Worm (Caenorhabditis elegans): ENCODE measurements around the gene elf-1.
A peak's percentile ranks its signal among the peaks of the same experiment; 100 is the strongest.
"Not testable (repeated sequence)": the region's sequence is repeated elsewhere in the genome, so short reads cannot be mapped to it uniquely, and the experiment has no call there.

The elf-1 gene

DNA sequence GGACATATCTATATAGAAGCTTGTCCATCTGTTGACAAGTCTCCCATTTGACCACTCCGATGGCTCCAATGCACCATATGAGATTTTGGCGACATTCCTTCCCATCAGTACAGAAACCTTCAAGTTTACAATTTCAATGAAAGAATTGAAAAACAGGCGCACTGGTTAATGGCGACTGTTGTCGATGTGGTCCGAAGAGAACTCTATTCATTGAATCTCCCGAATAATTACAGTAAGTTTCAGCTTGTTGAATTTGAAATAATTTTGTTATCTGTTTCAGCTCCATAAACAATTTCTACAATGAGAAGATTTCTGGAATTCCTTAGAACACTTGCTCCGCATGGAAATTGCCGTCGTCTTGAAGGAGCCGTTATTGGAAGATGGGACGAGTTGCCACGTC, at the start of gene elf-1:
Gene elf-1 (plus strand): TSS at position 301 of the 400 bp plus-strand sequence.
- not testable (repeated sequence) for TF ChIP-seq unc-39 (tag; optimal IDR thresholded peaks at IDR 0.05); zip-11 (GFP tag; IDR thresholded peaks at IDR 0.05); ceh-44 (GFP tag; IDR thresholded peaks at IDR 0.05)

DNA sequence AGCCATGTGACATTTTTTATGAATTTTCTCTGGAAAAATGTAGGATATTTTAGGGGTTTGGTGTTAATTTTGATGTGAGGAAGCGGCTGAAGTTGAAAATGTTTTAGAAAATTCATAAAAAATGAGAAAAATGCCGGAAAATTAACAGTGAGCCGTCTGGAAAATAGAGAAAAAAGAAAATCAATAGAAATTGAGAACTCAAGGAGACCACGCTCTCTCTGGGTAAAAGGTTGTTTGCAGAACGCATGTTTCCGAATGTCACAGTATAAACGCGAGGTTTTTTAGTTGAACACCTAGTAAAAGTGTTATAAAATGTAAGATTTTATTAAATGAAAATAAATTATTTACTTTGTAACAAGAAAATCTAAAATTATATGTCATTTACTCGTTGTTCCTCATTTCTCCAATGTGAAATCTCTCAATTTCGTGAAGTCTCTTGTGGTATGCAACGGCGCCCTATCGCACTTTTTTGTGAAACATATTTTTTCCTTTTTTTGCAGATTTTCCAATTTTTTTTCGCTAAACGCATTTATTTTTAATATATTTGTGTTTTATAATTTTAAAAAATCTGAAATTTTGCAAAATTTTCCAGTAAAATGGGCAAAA, 48.7 kb upstream of the elf-1 start, which contains the start of the genes tag-266 and tag-267:
Gene tag-266 (minus strand): TSS at position 29 of the 606 bp plus-strand sequence.
Gene tag-267 (plus strand): TSS at position 593 of the 606 bp plus-strand sequence.
- TF ChIP-seq ZK337.2 (GFP tag; IDR thresholded peaks at IDR 0.05) (peak; percentile 16; the same call in 1 of the 2 replicates), hlh-11 (tag; optimal IDR thresholded peaks at IDR 0.05) (peak; percentile 36), nhr-25 (tag; optimal IDR thresholded peaks at IDR 0.05; ENCODE audit: borderline replicate concordance, insufficient read depth) (no peak), aha-1 (tag) (peak; percentile 63), nhr-77 (tag; optimal IDR thresholded peaks at IDR 0.05) (peak; percentile 91), mes-2 (tag; optimal IDR thresholded peaks at IDR 0.05; ENCODE audit: poor library complexity, severe bottlenecking) (peak; percentile 87), dve-1 (tag; optimal IDR thresholded peaks at IDR 0.05; ENCODE audit: insufficient read depth) (peak; percentile 47), mxl-2 (GFP tag; conservative IDR thresholded peaks at IDR 0.05) (no peak), cey-2 (tag; optimal IDR thresholded peaks at IDR 0.05; ENCODE audit: borderline replicate concordance, insufficient read depth) (no peak), nhr-28 (tag; optimal IDR thresholded peaks at IDR 0.05) (peak; percentile 33), vab-7 (GFP tag; IDR thresholded peaks at IDR 0.05) (peak; percentile 62; the same call in 1 of the 2 replicates), unc-130 (GFP tag; optimal IDR thresholded peaks at IDR 0.05) (peak; percentile 94), nhr-11 (tag; optimal IDR thresholded peaks at IDR 0.05) (peak; percentile 44), egl-43 (GFP tag; IDR thresholded peaks at IDR 0.05) (no peak), daf-16 (GFP tag; optimal IDR thresholded peaks at IDR 0.05) (no peak), daf-16 (tag; optimal IDR thresholded peaks at IDR 0.05) (peak; percentile 32), mdt-29 (GFP tag; IDR thresholded peaks at IDR 0.05) (no peak), ces-1 (GFP tag; optimal IDR thresholded peaks at IDR 0.05) (no peak), daf-19 (GFP tag; conservative IDR thresholded peaks at IDR 0.05) (no peak), lin-38 (GFP tag; IDR thresholded peaks at IDR 0.05) (peak; percentile 97), lin-15B (tag; optimal IDR thresholded peaks at IDR 0.05) (no peak), lin-39 (tag; optimal IDR thresholded peaks at IDR 0.05) (no peak), mep-1 (tag; optimal IDR thresholded peaks at IDR 0.05) (peak; percentile 78), unc-39 (tag; optimal IDR thresholded peaks at IDR 0.05) (no peak), arid-1 (GFP tag; conservative IDR thresholded peaks at IDR 0.05) (no peak), nhr-111 (GFP tag; optimal IDR thresholded peaks at IDR 0.05) (no peak), lir-3 (tag; optimal IDR thresholded peaks at IDR 0.05) (peak; percentile 46), nhr-10 (tag; optimal IDR thresholded peaks at IDR 0.05) (no peak), mxl-3 (GFP tag; optimal IDR thresholded peaks at IDR 0.05) (no peak), lin-1 (GFP tag; IDR thresholded peaks at IDR 0.05) (no peak), nhr-6 (tag; optimal IDR thresholded peaks at IDR 0.05) (peak; percentile 1), spr-1 (tag; optimal IDR thresholded peaks at IDR 0.05) (peak; percentile 23), ctbp-1 (GFP tag; IDR thresholded peaks at IDR 0.05) (no peak), fkh-10 (GFP tag; optimal IDR thresholded peaks at IDR 0.05) (peak; percentile 62), hif-1 (tag; optimal IDR thresholded peaks at IDR 0.05) (peak in 1 of 2 experiments; percentile 91), dmd-6 (GFP tag; IDR thresholded peaks at IDR 0.05) (no peak; the same call in 1 of the 2 replicates), dpl-1 (GFP tag; optimal IDR thresholded peaks at IDR 0.05) (peak; percentile 43), hmg-1.1 (GFP tag; IDR thresholded peaks at IDR 0.05) (peak; percentile 55; the same call in 1 of the 2 replicates), sdz-12 (GFP tag; optimal IDR thresholded peaks at IDR 0.05) (no peak), ztf-11 (tag; optimal IDR thresholded peaks at IDR 0.05) (no peak), F37D6.2 (tag; optimal IDR thresholded peaks at IDR 0.05) (peak; percentile 69), hlh-30 (tag; optimal IDR thresholded peaks at IDR 0.05; ENCODE audit: insufficient read depth) (peak; percentile 57), lin-13 (GFP tag; optimal IDR thresholded peaks at IDR 0.05) (no peak), ama-1 (optimal IDR thresholded peaks at IDR 0.05) (no peak), pha-4 (GFP tag; IDR thresholded peaks at IDR 0.05) (peak; percentile 38; the same call in 1 of the 2 replicates), pha-4 (tag; optimal IDR thresholded peaks at IDR 0.05) (no peak)
